Fruit fly (Drosophila melanogaster) whole organism, embryonic: ENCODE results near the gene wrd.

Experiments
- BEAF-32 ChIP-seq: fragments of 200-800 bp; sonication (Bioruptor generic); optimal IDR thresholded peaks from 3 replicates; lab custom pipeline; 2017; ENCODE audit warnings: missing biosample characterization, missing genetic modification characterization, mild to moderate bottlenecking, moderate library complexity, missing genetic modification reagents
- Bteb2 ChIP-seq: fragments of 200-800 bp; sonication (Bioruptor generic); optimal IDR thresholded peaks from 2 replicates; lab custom pipeline; 2016; ENCODE audit warnings: missing biosample characterization, missing genetic modification characterization
- CG1024 ChIP-seq: fragments of 200-800 bp; sonication (Bioruptor generic); IDR thresholded peaks from 2 replicates; pipeline ENCODE4 v1.3.6; 2022; ENCODE audit warnings: missing biosample characterization, missing genetic modification characterization
- CG10366 ChIP-seq: fragments of 200-800 bp; sonication (Bioruptor generic); IDR thresholded peaks from 2 replicates; pipeline ENCODE4 v1.3.6; 2022; ENCODE audit warnings: missing biosample characterization, missing genetic modification characterization
- CG11695 ChIP-seq: fragments of 200-800 bp; sonication (Bioruptor generic); IDR thresholded peaks from 3 replicates; pipeline ENCODE4 v1.3.6; 2022; ENCODE audit warnings: missing biosample characterization, missing genetic modification characterization
- CG11723 ChIP-seq: fragments of 200-800 bp; sonication (Bioruptor generic); optimal IDR thresholded peaks from 2 replicates; lab custom pipeline; 2017; ENCODE audit warnings: missing biosample characterization, mild to moderate bottlenecking, missing genetic modification characterization
- CG12104 ChIP-seq: fragments of 200-800 bp; sonication (Bioruptor generic); optimal IDR thresholded peaks from 3 replicates; lab custom pipeline; 2016; ENCODE audit warnings: missing biosample characterization, missing genetic modification characterization
- CG14441 ChIP-seq: fragments of 200-800 bp; sonication (Bioruptor generic); IDR thresholded peaks from 2 replicates; pipeline ENCODE4 v1.3.6; 2022; ENCODE audit warnings: missing biosample characterization, missing genetic modification characterization
- CG14710 ChIP-seq: fragments of 200-800 bp; sonication (Bioruptor generic); optimal IDR thresholded peaks from 3 replicates; lab custom pipeline; 2019; ENCODE audit warnings: missing biosample characterization, mild to moderate bottlenecking, missing genetic modification characterization, moderate library complexity
- CG17328 ChIP-seq: fragments of 200-800 bp; sonication (Bioruptor generic); IDR thresholded peaks from 2 replicates; pipeline ENCODE4 v1.3.6; 2022; ENCODE audit warnings: missing biosample characterization, missing genetic modification characterization
- CG30020 ChIP-seq: fragments of 200-800 bp; optimal IDR thresholded peaks from 2 replicates; lab custom pipeline; 2019; ENCODE audit warnings: missing biosample characterization, mild to moderate bottlenecking, missing genetic modification characterization, moderate library complexity
- CG3838 ChIP-seq: fragments of 200-800 bp; sonication (Bioruptor generic); optimal IDR thresholded peaks from 3 replicates; lab custom pipeline; 2016; ENCODE audit warnings: missing biosample characterization, missing genetic modification characterization
- CG6791 ChIP-seq: fragments of 200-800 bp; sonication (Bioruptor generic); IDR thresholded peaks from 3 replicates; pipeline ENCODE4 v1.3.6; 2022; ENCODE audit warnings: missing biosample characterization, missing genetic modification characterization; ENCODE audit not compliant: partially characterized antibody
- CG9215 ChIP-seq: fragments of 200-800 bp; sonication (Bioruptor generic); IDR thresholded peaks from 2 replicates; pipeline ENCODE4 v1.3.6; 2022; ENCODE audit warnings: missing biosample characterization, missing genetic modification characterization
- CTCF ChIP-seq: fragments of 200-800 bp; sonication (Bioruptor generic); optimal IDR thresholded peaks from 2 replicates; lab custom pipeline; 2017; ENCODE audit warnings: missing biosample characterization, mild to moderate bottlenecking, missing genetic modification characterization, moderate library complexity
- CoRest ChIP-seq: fragments of 200-800 bp; sonication (Bioruptor generic); optimal IDR thresholded peaks from 3 replicates; lab custom pipeline; 2018; ENCODE audit warnings: missing biosample characterization, mild to moderate bottlenecking, missing genetic modification characterization, moderate library complexity
- Dad ChIP-seq: fragments of 200-800 bp; sonication (Bioruptor generic); optimal IDR thresholded peaks from 3 replicates; lab custom pipeline; 2016; ENCODE audit warnings: missing biosample characterization, missing genetic modification characterization
- Dref ChIP-seq: fragments of 200-800 bp; sonication (Bioruptor generic); IDR thresholded peaks from 2 replicates; pipeline ENCODE4 v1.3.6; 2022; ENCODE audit warnings: missing biosample characterization, missing genetic modification characterization
- ERR ChIP-seq: fragments of 200-800 bp; sonication (Bioruptor generic); optimal IDR thresholded peaks from 2 replicates; lab custom pipeline; 2016; ENCODE audit warnings: missing biosample characterization, missing genetic modification characterization
- Eip74EF ChIP-seq, 2 experiments: fragments of 200-800 bp in 1 of 2; fragments of >200 bp in 1 of 2; sonication (Bioruptor generic) in 1 of 2; optimal IDR thresholded peaks; 2 replicates each; lab custom pipeline; 2017 to 2019; ENCODE audit warnings: missing biosample characterization in 2 of 2, missing genetic modification characterization in 2 of 2, mild to moderate bottlenecking in 1 of 2, moderate library complexity in 1 of 2
- Fer1 ChIP-seq: fragments of 200-800 bp; sonication (Bioruptor generic); optimal IDR thresholded peaks from 2 replicates; lab custom pipeline; 2017; ENCODE audit warnings: missing biosample characterization, mild to moderate bottlenecking, missing genetic modification characterization
- Fer2 ChIP-seq: fragments of 200-800 bp; sonication (Bioruptor generic); optimal IDR thresholded peaks from 2 replicates; lab custom pipeline; 2018; ENCODE audit warnings: missing biosample characterization, mild to moderate bottlenecking, missing genetic modification characterization, moderate library complexity
- HLH4C ChIP-seq: fragments of 200-800 bp; sonication (Bioruptor generic); IDR thresholded peaks from 3 replicates; pipeline ENCODE4 v1.3.6; 2022; ENCODE audit warnings: missing biosample characterization, missing genetic modification characterization; ENCODE audit not compliant: partially characterized antibody
- Hmr ChIP-seq: fragments of 200-800 bp; sonication (Bioruptor generic); optimal IDR thresholded peaks from 3 replicates; lab custom pipeline; 2017; ENCODE audit warnings: mild to moderate bottlenecking, missing biosample characterization, missing genetic modification reagents, missing genetic modification characterization
- Myb ChIP-seq: fragments of 200-800 bp; sonication (Bioruptor generic); optimal IDR thresholded peaks from 2 replicates; lab custom pipeline; 2016; ENCODE audit warnings: missing biosample characterization, missing genetic modification characterization
- NFAT ChIP-seq: fragments of 200-800 bp; sonication (Bioruptor generic); IDR thresholded peaks from 2 replicates; pipeline ENCODE4 v1.3.6; 2022; ENCODE audit warnings: missing biosample characterization, missing genetic modification characterization
- Oli ChIP-seq: fragments of 200-800 bp; sonication (Bioruptor generic); optimal IDR thresholded peaks from 2 replicates; lab custom pipeline; 2018; ENCODE audit warnings: missing biosample characterization, mild to moderate bottlenecking, missing genetic modification characterization, moderate library complexity
- Pdp1 ChIP-seq, 2 experiments: fragments of 200-800 bp; sonication (Bioruptor generic); optimal IDR thresholded peaks; 3 replicates each; lab custom pipeline; 2016; ENCODE audit warnings: missing biosample characterization in 2 of 2, missing genetic modification characterization in 2 of 2, mild to moderate bottlenecking in 1 of 2, moderate library complexity in 1 of 2
- Scr ChIP-seq: fragments of 200-800 bp; sonication (Bioruptor generic); IDR thresholded peaks from 2 replicates; pipeline ENCODE4 v1.3.6; 2022; ENCODE audit warnings: missing biosample characterization, missing genetic modification characterization; ENCODE audit not compliant: partially characterized antibody
- Sry-δ ChIP-seq: fragments of 200-800 bp; sonication (Bioruptor generic); optimal IDR thresholded peaks from 2 replicates; lab custom pipeline; 2016; ENCODE audit warnings: missing biosample characterization, missing genetic modification characterization
- ab ChIP-seq: fragments of 200-800 bp; sonication (Bioruptor generic); optimal IDR thresholded peaks from 2 replicates; lab custom pipeline; 2016; ENCODE audit warnings: missing biosample characterization, missing genetic modification characterization
- ara ChIP-seq: fragments of 200-800 bp; sonication (Bioruptor generic); IDR thresholded peaks from 2 replicates; pipeline ENCODE4 v1.3.6; 2022; ENCODE audit warnings: missing biosample characterization, missing genetic modification characterization
- bcd ChIP-seq: fragments of 200-800 bp; sonication (Bioruptor generic); optimal IDR thresholded peaks from 2 replicates; lab custom pipeline; 2017; ENCODE audit warnings: missing biosample characterization, mild to moderate bottlenecking, missing genetic modification characterization
- bigmax ChIP-seq: fragments of 200-800 bp; sonication (Bioruptor generic); optimal IDR thresholded peaks from 2 replicates; lab custom pipeline; 2018; ENCODE audit warnings: missing biosample characterization, mild to moderate bottlenecking, missing genetic modification characterization
- ci ChIP-seq: fragments of 200-800 bp; sonication (Bioruptor generic); IDR thresholded peaks from 3 replicates; pipeline ENCODE4 v1.3.6; 2022; ENCODE audit warnings: missing biosample characterization, missing genetic modification characterization
- crol ChIP-seq: fragments of 200-800 bp; sonication (Bioruptor generic); IDR thresholded peaks from 2 replicates; pipeline ENCODE4 v1.3.6; 2022; ENCODE audit warnings: missing biosample characterization, missing genetic modification characterization
- fu2 ChIP-seq: fragments of 200-800 bp; sonication (Bioruptor generic); optimal IDR thresholded peaks from 2 replicates; lab custom pipeline; 2016; ENCODE audit warnings: missing biosample characterization, missing genetic modification characterization
- gcm ChIP-seq: fragments of 200-800 bp; sonication (Bioruptor generic); optimal IDR thresholded peaks from 2 replicates; lab custom pipeline; 2019; ENCODE audit warnings: missing biosample characterization, mild to moderate bottlenecking, missing genetic modification characterization, moderate library complexity
- klu ChIP-seq: fragments of 200-800 bp; sonication (Bioruptor generic); IDR thresholded peaks from 2 replicates; pipeline ENCODE4 v1.3.6; 2022; ENCODE audit warnings: missing biosample characterization, missing genetic modification characterization
- mld ChIP-seq: fragments of 200-800 bp; sonication (Bioruptor generic); IDR thresholded peaks from 3 replicates; pipeline ENCODE4 v1.3.6; 2022; ENCODE audit warnings: missing biosample characterization, missing genetic modification characterization; ENCODE audit not compliant: partially characterized antibody
- nmo ChIP-seq: fragments of 200-800 bp; sonication (Bioruptor generic); optimal IDR thresholded peaks from 2 replicates; lab custom pipeline; 2018; ENCODE audit warnings: missing biosample characterization, mild to moderate bottlenecking, missing genetic modification characterization, moderate library complexity
- pan ChIP-seq, 4 experiments: fragments of >200 bp in 3 of 4; fragments of 200-800 bp in 1 of 4; sonication (Bioruptor generic) in 1 of 4; optimal IDR thresholded peaks in 3 of 4; IDR thresholded peaks in 1 of 4; 2 replicates each; pipeline versions ENCODE4 v1.3.6 to Lab custom; 2017 to 2022; ENCODE audit warnings: missing biosample characterization in 2 of 4, missing genetic modification characterization in 2 of 4, mixed read lengths in 1 of 4
- pzg ChIP-seq: fragments of 200-800 bp; sonication (Bioruptor generic); optimal IDR thresholded peaks from 3 replicates; lab custom pipeline; 2018; ENCODE audit warnings: missing biosample characterization, mild to moderate bottlenecking, missing genetic modification characterization, moderate library complexity
- sim ChIP-seq: fragments of 200-800 bp; sonication (Bioruptor generic); IDR thresholded peaks from 2 replicates; pipeline ENCODE4 v1.3.6; 2022; ENCODE audit warnings: missing biosample characterization, missing genetic modification characterization
- so ChIP-seq: fragments of 200-800 bp; sonication (Bioruptor generic); IDR thresholded peaks from 3 replicates; pipeline ENCODE4 v1.3.6; 2022; ENCODE audit warnings: missing biosample characterization, missing genetic modification characterization
- zfh1 ChIP-seq: fragments of 200-800 bp; sonication (Bioruptor generic); IDR thresholded peaks from 3 replicates; pipeline ENCODE4 v1.3.6; 2022; ENCODE audit warnings: missing biosample characterization, missing genetic modification characterization

Gene wrd

DNA sequence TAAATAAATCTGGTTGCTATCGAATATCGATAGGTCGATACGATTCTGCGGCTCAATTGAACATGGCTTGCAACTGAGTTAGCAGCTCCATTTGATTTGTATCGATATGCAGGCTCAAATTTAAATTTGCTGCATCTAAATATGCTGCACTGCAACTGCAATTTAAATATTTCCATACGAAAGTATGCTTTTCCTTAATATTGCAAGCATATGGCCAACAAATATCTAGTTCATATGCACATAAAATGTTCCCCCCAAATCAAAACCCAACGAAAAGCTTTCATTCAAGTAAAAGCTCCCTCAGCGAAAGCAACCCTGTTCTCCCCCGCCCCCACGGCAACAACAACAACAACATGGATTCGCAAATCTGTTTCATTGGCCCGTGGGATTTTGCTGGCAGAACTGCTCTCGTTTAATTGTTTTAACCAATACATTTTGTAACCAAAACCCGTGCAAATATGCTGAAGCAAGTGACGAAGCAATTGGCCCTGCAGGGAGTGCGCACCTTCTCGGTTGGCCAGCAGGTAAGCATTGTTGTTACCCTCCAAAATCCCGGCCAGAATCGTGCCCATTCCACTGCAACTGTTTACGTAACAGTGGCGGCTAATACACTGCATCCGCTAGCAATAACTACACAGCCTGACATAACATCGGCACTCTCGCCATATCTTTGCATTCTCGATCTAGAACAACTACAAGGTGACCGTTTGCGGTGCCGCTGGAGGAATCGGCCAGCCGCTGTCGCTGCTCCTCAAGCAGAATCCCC is 58.7 kb downstream of the wrd start, which contains the start of the genes CG7168 and Mdh2 (continued):
- TF ChIP-seq pzg (GFP tag; lab: Kevin White, UChicago), result peak; percentile 77
- TF ChIP-seq pan (optimal IDR thresholded peaks at IDR 0.05; lab: Kevin White, UChicago), result no peak
- peak in 1 of 2 experiments; percentile 18 for TF ChIP-seq pan (GFP tag; optimal IDR thresholded peaks at IDR 0.05 in 1 of 2, IDR thresholded peaks at IDR 0.05 in 1 of 2)
- TF ChIP-seq CG30020 (tag; lab: Kevin White, UChicago), result peak; percentile 31
- peak; percentile 47 for TF ChIP-seq nmo (GFP tag; lab: Kevin White, UChicago)
- TF ChIP-seq CoRest (tag; lab: Kevin White, UChicago), result peak; percentile 15
- 0 out of 3 replicates have a peak, but pooled peaks have one; percentile 17 for TF ChIP-seq zfh1 (GFP tag; lab: Robert Waterston, UW)
- TF ChIP-seq klu (GFP tag; lab: Robert Waterston, UW), result peak; percentile 30; the same call in 1 of the 2 replicates
- TF ChIP-seq Fer1 (GFP tag; lab: Kevin White, UChicago), result peak; percentile 3
- peak; percentile 73; the same call in 2 of the 3 replicates for TF ChIP-seq mld (GFP tag; lab: Robert Waterston, UW)
- TF ChIP-seq CG14710 (tag; lab: Kevin White, UChicago), result peak; percentile 50
- TF ChIP-seq CG17328, result no peak
- TF ChIP-seq Scr (GFP tag; lab: Robert Waterston, UW), result peak; percentile 84
- peak; percentile 83 for TF ChIP-seq Sry-δ (GFP tag; lab: Kevin White, UChicago)
- TF ChIP-seq crol (GFP tag; lab: Robert Waterston, UW), result peak; percentile 35; the same call in 1 of the 2 replicates
- peak; percentile 53 for TF ChIP-seq Myb (GFP tag; lab: Kevin White, UChicago)
- TF ChIP-seq Bteb2, result no peak
- peak; percentile 14 for TF ChIP-seq Hmr (GFP tag; lab: Kevin White, UChicago)
- TF ChIP-seq sim (GFP tag; lab: Robert Waterston, UW), result no peak
- TF ChIP-seq CTCF, result peak; percentile 9

DNA sequence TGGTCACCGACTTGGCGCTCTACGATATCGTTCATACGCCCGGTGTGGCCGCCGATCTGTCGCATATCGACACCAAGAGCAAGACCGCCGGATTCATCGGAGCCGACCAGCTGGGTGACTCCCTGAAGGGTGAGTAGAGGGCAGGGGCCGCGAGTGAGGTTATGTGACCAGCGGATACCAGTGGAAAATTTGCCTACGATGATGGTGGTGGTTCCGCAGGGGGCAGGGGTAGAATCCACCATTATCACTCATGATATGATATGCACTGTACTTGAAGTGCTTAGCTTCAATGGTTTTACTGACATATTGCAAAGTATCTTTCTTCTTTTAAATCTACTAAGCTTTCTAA is 59.2 kb downstream of the wrd start:
- TF ChIP-seq CG1024 (GFP tag; lab: Robert Waterston, UW), result no peak
- peak; percentile 86 for TF ChIP-seq crol (GFP tag; lab: Robert Waterston, UW)
- peak; percentile 18; the same call in 1 of the 2 replicates for TF ChIP-seq Dref (GFP tag; lab: Robert Waterston, UW)
- TF ChIP-seq CG12104 (GFP tag; lab: Kevin White, UChicago), result no peak
- TF ChIP-seq Dad (GFP tag; lab: Kevin White, UChicago), result no peak
- peak; percentile 20 for TF ChIP-seq fu2
- 0 out of 3 replicates have a peak, but pooled peaks have one; percentile 20 for TF ChIP-seq HLH4C
- TF ChIP-seq CG3838 (GFP tag; lab: Kevin White, UChicago), result no peak
- TF ChIP-seq Eip74EF (GFP tag; optimal IDR thresholded peaks at IDR 0.05; lab: Kevin White, UChicago), result no peak
- TF ChIP-seq CG14710 (tag; lab: Kevin White, UChicago), result no peak
- no peak for TF ChIP-seq Sry-δ (GFP tag; lab: Kevin White, UChicago)
- no peak for TF ChIP-seq CG11723 (GFP tag; lab: Kevin White, UChicago)
- peak; percentile 92 for TF ChIP-seq ERR (GFP tag; lab: Kevin White, UChicago)
- TF ChIP-seq CG11695 (GFP tag; lab: Robert Waterston, UW), result 0 out of 3 replicates have a peak, but pooled peaks have one; percentile 39
- TF ChIP-seq so (GFP tag; lab: Robert Waterston, UW), result no peak
- TF ChIP-seq ara (GFP tag; lab: Robert Waterston, UW), result 0 out of 2 replicates have a peak, but pooled peaks have one; percentile 25
- 0 out of 3 replicates have a peak, but pooled peaks have one; percentile 44 for TF ChIP-seq ci
- 0 out of 2 replicates have a peak, but pooled peaks have one; percentile 13 for TF ChIP-seq CG14441 (GFP tag; lab: Robert Waterston, UW)
- peak in 1 of 2 experiments; percentile 24 for TF ChIP-seq Pdp1 (GFP tag; optimal IDR thresholded peaks at IDR 0.05; lab: Kevin White, UChicago)
- TF ChIP-seq NFAT (GFP tag; lab: Robert Waterston, UW), result peak; percentile 75
- TF ChIP-seq CG6791 (GFP tag; lab: Robert Waterston, UW), result no peak
- TF ChIP-seq gcm, result peak; percentile 44
- TF ChIP-seq Fer2 (tag; lab: Kevin White, UChicago), result no peak
- no peak for TF ChIP-seq ab (GFP tag; lab: Kevin White, UChicago)
- TF ChIP-seq bigmax, result peak; percentile 94
- no peak for TF ChIP-seq bcd (GFP tag; lab: Kevin White, UChicago)
- no peak for TF ChIP-seq CG10366
- TF ChIP-seq BEAF-32 (GFP tag; lab: Kevin White, UChicago), result no peak
- TF ChIP-seq Oli, result no peak
- TF ChIP-seq CG9215 (GFP tag; lab: Robert Waterston, UW), result no peak
